Worm (Caenorhabditis elegans) whole organism, L1 larva: Measurements from ENCODE around the gene asm-3.

Experiments used
- aha-1 ChIP-seq: fragments of 150-350 bp; optimal IDR thresholded peaks from 2 replicates; lab custom pipeline; 2014; ENCODE audit warnings: missing biosample characterization, missing genetic modification characterization
- alr-1 ChIP-seq: fragments of 200-800 bp; sonication (Bioruptor generic); optimal IDR thresholded peaks from 2 replicates; lab custom pipeline; 2018; ENCODE audit warnings: borderline replicate concordance, mild to moderate bottlenecking, missing genetic modification characterization, missing compliant biosample characterization
- ceh-63 ChIP-seq: fragments of 200-800 bp; sonication (Bioruptor generic); optimal IDR thresholded peaks from 2 replicates; lab custom pipeline; 2018; ENCODE audit warnings: mild to moderate bottlenecking, missing genetic modification characterization, missing compliant biosample characterization
- dsc-1 ChIP-seq: sonication (generic microtip); optimal IDR thresholded peaks from 2 replicates; lab custom pipeline; 2016; ENCODE audit warnings: mild to moderate bottlenecking, missing genetic modification characterization, missing compliant biosample characterization
- lin-39 ChIP-seq: fragments of 150-350 bp; optimal IDR thresholded peaks from 2 replicates; lab custom pipeline; 2014; ENCODE audit warnings: missing biosample characterization, missing genetic modification reagents, missing genetic modification characterization
- tbx-2 ChIP-seq: sonication (generic microtip); optimal IDR thresholded peaks from 2 replicates; lab custom pipeline; 2016; ENCODE audit warnings: missing genetic modification characterization, missing compliant biosample characterization
- xbp-1 ChIP-seq: sonication (generic microtip); optimal IDR thresholded peaks from 2 replicates; lab custom pipeline; 2016; ENCODE audit warnings: missing genetic modification characterization, missing compliant biosample characterization
- zag-1 ChIP-seq: fragments of 150-350 bp; optimal IDR thresholded peaks from 2 replicates; lab custom pipeline; 2014; ENCODE audit warnings: missing biosample characterization, missing genetic modification characterization
- ztf-4 ChIP-seq: fragments of 150-350 bp; optimal IDR thresholded peaks from 2 replicates; lab custom pipeline; 2014; ENCODE audit warnings: missing biosample characterization, missing genetic modification characterization

DNA sequence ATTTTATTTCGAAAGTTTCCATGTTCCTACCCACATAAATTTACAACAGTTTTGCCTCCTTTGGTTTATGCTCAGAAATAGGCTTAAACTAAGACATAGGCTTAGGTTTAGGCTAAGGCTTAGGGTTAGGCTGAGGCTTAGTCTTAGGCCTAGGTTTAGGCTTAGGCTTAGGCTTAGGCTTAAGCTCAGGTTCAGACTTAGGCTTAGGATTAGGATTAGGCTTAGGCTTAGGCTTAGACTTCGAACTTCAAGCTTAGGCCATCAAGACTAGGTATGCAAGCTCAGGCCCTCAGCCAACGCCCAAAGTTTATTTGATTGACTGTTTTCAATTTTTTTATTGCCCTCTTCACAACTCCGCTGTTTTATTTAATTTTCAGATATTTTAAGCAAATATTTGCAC lies 22.2 kb upstream of the asm-3 start:
- TF ChIP-seq tbx-2 (no peak), aha-1 (no peak), zag-1 (tag; lab: Kevin White, UChicago) (no peak), lin-39 (tag; lab: Kevin White, UChicago) (no peak), dsc-1 (tag; lab: Kevin White, UChicago) (no peak), ceh-63 (GFP tag; lab: Kevin White, UChicago) (no peak), xbp-1 (tag; lab: Kevin White, UChicago) (no peak), alr-1 (tag; lab: Kevin White, UChicago) (no peak), ztf-4 (tag; lab: Kevin White, UChicago) (no peak)
